Fruit fly (Drosophila melanogaster) whole organism, embryonic: ENCODE data around the gene CG45049.
A peak's percentile ranks its signal among the peaks of the same experiment; 100 is the strongest.

Source experiments
- Adf1 ChIP-seq: fragments of 200-800 bp; sonication (Bioruptor generic); IDR thresholded peaks from 2 replicates; pipeline ENCODE4 v1.3.6; 2022; ENCODE audit warnings: missing biosample characterization, missing genetic modification characterization
- Atf6 ChIP-seq: fragments of 200-800 bp; sonication (Bioruptor generic); IDR thresholded peaks from 2 replicates; pipeline ENCODE4 v1.3.6; 2022; ENCODE audit warnings: missing biosample characterization, missing genetic modification characterization
- BEAF-32 ChIP-seq: fragments of 200-800 bp; sonication (Bioruptor generic); optimal IDR thresholded peaks from 3 replicates; lab custom pipeline; 2017; ENCODE audit warnings: missing biosample characterization, missing genetic modification characterization, mild to moderate bottlenecking, moderate library complexity, missing genetic modification reagents
- CG10209 ChIP-seq: fragments of 200-800 bp; sonication (Bioruptor generic); optimal IDR thresholded peaks from 3 replicates; lab custom pipeline; 2017; ENCODE audit warnings: missing biosample characterization, mild to moderate bottlenecking, missing genetic modification characterization, missing genetic modification reagents
- CG11398 ChIP-seq: fragments of 200-800 bp; sonication (Bioruptor generic); optimal IDR thresholded peaks from 2 replicates; lab custom pipeline; 2016; ENCODE audit warnings: missing biosample characterization, missing genetic modification characterization
- CG11695 ChIP-seq: fragments of 200-800 bp; sonication (Bioruptor generic); IDR thresholded peaks from 3 replicates; pipeline ENCODE4 v1.3.6; 2022; ENCODE audit warnings: missing biosample characterization, missing genetic modification characterization
- CG13296 ChIP-seq: fragments of 200-800 bp; sonication (Bioruptor generic); optimal IDR thresholded peaks from 3 replicates; lab custom pipeline; 2018; ENCODE audit warnings: missing biosample characterization, mild to moderate bottlenecking, missing genetic modification characterization
- CG1602 ChIP-seq: fragments of 200-800 bp; sonication (Bioruptor generic); optimal IDR thresholded peaks from 3 replicates; lab custom pipeline; 2016; ENCODE audit warnings: missing biosample characterization, missing genetic modification characterization
- CG17359 ChIP-seq: fragments of 200-800 bp; sonication (Bioruptor generic); optimal IDR thresholded peaks from 3 replicates; lab custom pipeline; 2018; ENCODE audit warnings: missing biosample characterization, mild to moderate bottlenecking, missing genetic modification characterization, moderate library complexity
- CG2199 ChIP-seq: fragments of 200-800 bp; sonication (Bioruptor generic); IDR thresholded peaks from 3 replicates; pipeline ENCODE4 v1.3.6; 2022; ENCODE audit warnings: missing biosample characterization, missing genetic modification characterization
- CG2889 ChIP-seq: fragments of 200-800 bp; sonication (Bioruptor generic); IDR thresholded peaks from 3 replicates; pipeline ENCODE4 v1.3.6; 2022; ENCODE audit warnings: missing biosample characterization, missing genetic modification characterization
- CG30431 ChIP-seq: fragments of 200-800 bp; sonication (Bioruptor generic); optimal IDR thresholded peaks from 2 replicates; lab custom pipeline; 2017; ENCODE audit warnings: missing biosample characterization, missing genetic modification characterization
- CG3726 ChIP-seq: fragments of 200-800 bp; sonication (Bioruptor generic); IDR thresholded peaks from 3 replicates; pipeline ENCODE4, ENCODE4 v1.3.6; 2022; ENCODE audit warnings: missing biosample characterization, missing genetic modification characterization
- CG4328 ChIP-seq: fragments of 200-800 bp; sonication (Bioruptor generic); optimal IDR thresholded peaks from 3 replicates; lab custom pipeline; 2017; ENCODE audit warnings: missing biosample characterization, missing genetic modification reagents, missing genetic modification characterization
- CG43689 ChIP-seq: fragments of 200-800 bp; sonication (Bioruptor generic); IDR thresholded peaks from 2 replicates; pipeline ENCODE4 v1.3.6; 2022; ENCODE audit warnings: missing biosample characterization, missing genetic modification characterization
- CG6683 ChIP-seq: fragments of 200-800 bp; sonication (Bioruptor generic); optimal IDR thresholded peaks from 2 replicates; lab custom pipeline; 2017; ENCODE audit warnings: missing biosample characterization, mild to moderate bottlenecking, missing genetic modification characterization, missing genetic modification reagents
- CG7556 ChIP-seq: fragments of 200-800 bp; sonication (Bioruptor generic); optimal IDR thresholded peaks from 2 replicates; lab custom pipeline; 2017; ENCODE audit warnings: missing biosample characterization, mild to moderate bottlenecking, missing genetic modification characterization
- CG8290 ChIP-seq, 3 experiments: fragments of 200-800 bp; sonication (Bioruptor generic); optimal IDR thresholded peaks; 2 replicates each; lab custom pipeline; 2016 to 2019; ENCODE audit warnings: missing biosample characterization in 3 of 3, missing genetic modification characterization in 3 of 3, mild to moderate bottlenecking in 2 of 3, moderate library complexity in 1 of 3
- CG9727 ChIP-seq: fragments of 200-800 bp; sonication (Bioruptor generic); optimal IDR thresholded peaks from 3 replicates; lab custom pipeline; 2017; ENCODE audit warnings: missing biosample characterization, mild to moderate bottlenecking, missing genetic modification characterization
- Dip2 ChIP-seq: fragments of 200-800 bp; sonication (Bioruptor generic); IDR thresholded peaks from 2 replicates; pipeline ENCODE4 v1.3.6; 2022; ENCODE audit warnings: missing biosample characterization, missing genetic modification characterization
- ERR ChIP-seq: fragments of 200-800 bp; sonication (Bioruptor generic); optimal IDR thresholded peaks from 2 replicates; lab custom pipeline; 2016; ENCODE audit warnings: missing biosample characterization, missing genetic modification characterization
- Ets65A ChIP-seq: fragments of 200-800 bp; sonication (Bioruptor generic); peaks from one replicate; lab custom pipeline; 2016; ENCODE audit warnings: missing biosample characterization, missing genetic modification characterization
- H2.0 ChIP-seq: fragments of 200-800 bp; sonication (Bioruptor generic); IDR thresholded peaks from 2 replicates; pipeline ENCODE4 v1.3.6; 2022; ENCODE audit warnings: missing biosample characterization, missing genetic modification characterization
- HLH4C ChIP-seq: fragments of 200-800 bp; sonication (Bioruptor generic); IDR thresholded peaks from 3 replicates; pipeline ENCODE4 v1.3.6; 2022; ENCODE audit warnings: missing biosample characterization, missing genetic modification characterization; ENCODE audit not compliant: partially characterized antibody
- Lpt ChIP-seq: fragments of >200 bp; optimal IDR thresholded peaks from 2 replicates; lab custom pipeline; 2018; ENCODE audit warnings: missing biosample characterization, missing genetic modification characterization
- Mrtf ChIP-seq: fragments of 200-800 bp; sonication (Bioruptor generic); IDR thresholded peaks from 3 replicates; pipeline ENCODE4 v1.3.6; 2022; ENCODE audit warnings: missing biosample characterization, missing genetic modification characterization
- Myb ChIP-seq: fragments of 200-800 bp; sonication (Bioruptor generic); optimal IDR thresholded peaks from 2 replicates; lab custom pipeline; 2016; ENCODE audit warnings: missing biosample characterization, missing genetic modification characterization
- Opbp ChIP-seq: fragments of 200-800 bp; sonication (Bioruptor generic); IDR thresholded peaks from 3 replicates; pipeline ENCODE4 v1.3.6; 2022; ENCODE audit warnings: missing biosample characterization, missing genetic modification characterization; ENCODE audit not compliant: partially characterized antibody
- Xrp1 ChIP-seq: fragments of 200-800 bp; sonication (Bioruptor generic); IDR thresholded peaks from 2 replicates; pipeline ENCODE4 v1.3.6; 2022; ENCODE audit warnings: missing biosample characterization, missing genetic modification characterization
- amos ChIP-seq: fragments of 200-800 bp; sonication (Bioruptor generic); IDR thresholded peaks from 2 replicates; pipeline ENCODE4 v1.3.6; 2022; ENCODE audit warnings: missing biosample characterization, missing genetic modification characterization; ENCODE audit not compliant: partially characterized antibody
- aop ChIP-seq: fragments of 200-800 bp; sonication (Bioruptor generic); IDR thresholded peaks from 2 replicates; pipeline ENCODE4 v1.3.6; 2022; ENCODE audit warnings: missing biosample characterization, missing genetic modification characterization
- bowl ChIP-seq: fragments of 200-800 bp; sonication (Bioruptor generic); IDR thresholded peaks from 2 replicates; pipeline ENCODE4 v1.3.6; 2022; ENCODE audit warnings: missing biosample characterization, missing genetic modification characterization
- dati ChIP-seq: fragments of 200-800 bp; sonication (Bioruptor generic); IDR thresholded peaks from 2 replicates; pipeline ENCODE4 v1.3.6; 2022; ENCODE audit warnings: missing biosample characterization, missing genetic modification characterization
- disco-r ChIP-seq: fragments of 200-800 bp; sonication (Bioruptor generic); optimal IDR thresholded peaks from 2 replicates; lab custom pipeline; 2016; ENCODE audit warnings: missing biosample characterization, missing genetic modification characterization
- emc ChIP-seq: fragments of 200-800 bp; sonication (Bioruptor generic); optimal IDR thresholded peaks from 2 replicates; lab custom pipeline; 2016; ENCODE audit warnings: missing biosample characterization, missing genetic modification characterization
- ftz-f1 ChIP-seq: fragments of 200-800 bp; sonication (Bioruptor generic); optimal IDR thresholded peaks from 2 replicates; lab custom pipeline; 2016; ENCODE audit warnings: missing biosample characterization, missing genetic modification characterization
- grn ChIP-seq: fragments of 200-800 bp; sonication (Bioruptor generic); optimal IDR thresholded peaks from 3 replicates; lab custom pipeline; 2017; ENCODE audit warnings: missing biosample characterization, missing genetic modification characterization
- hbn ChIP-seq: fragments of 200-800 bp; sonication (Bioruptor generic); IDR thresholded peaks from 2 replicates; pipeline ENCODE4 v1.3.6; 2022; ENCODE audit warnings: missing biosample characterization, missing genetic modification characterization; ENCODE audit not compliant: partially characterized antibody
- her ChIP-seq: fragments of 200-800 bp; sonication (Bioruptor generic); optimal IDR thresholded peaks from 2 replicates; lab custom pipeline; 2016; ENCODE audit warnings: missing biosample characterization, missing genetic modification characterization
- lilli ChIP-seq: fragments of 200-800 bp; sonication (Bioruptor generic); optimal IDR thresholded peaks from 3 replicates; lab custom pipeline; 2016; ENCODE audit warnings: missing biosample characterization, missing genetic modification characterization
- maf-S ChIP-seq: fragments of 200-800 bp; sonication (Bioruptor generic); optimal IDR thresholded peaks from 2 replicates; lab custom pipeline; 2016; ENCODE audit warnings: missing biosample characterization, missing genetic modification characterization
- nom ChIP-seq: fragments of 200-800 bp; sonication (Bioruptor generic); optimal IDR thresholded peaks from 2 replicates; lab custom pipeline; 2017; ENCODE audit warnings: missing biosample characterization, missing genetic modification characterization, mild to moderate bottlenecking, moderate library complexity, missing genetic modification reagents
- peb ChIP-seq: fragments of 200-800 bp; sonication (Bioruptor generic); IDR thresholded peaks from 2 replicates; pipeline ENCODE4 v1.3.6; 2022; ENCODE audit warnings: missing biosample characterization, missing genetic modification characterization
- pita ChIP-seq: fragments of 200-800 bp; sonication (Bioruptor generic); optimal IDR thresholded peaks from 2 replicates; lab custom pipeline; 2017; ENCODE audit warnings: missing biosample characterization, mild to moderate bottlenecking, missing genetic modification characterization
- run ChIP-seq: fragments of 200-800 bp; sonication (Bioruptor generic); optimal IDR thresholded peaks from 3 replicates; lab custom pipeline; 2018; ENCODE audit warnings: missing biosample characterization, mild to moderate bottlenecking, missing genetic modification characterization
- tll ChIP-seq, 2 experiments: fragments of 200-800 bp in 1 of 2; fragments of >200 bp in 1 of 2; sonication (Bioruptor generic) in 1 of 2; optimal IDR thresholded peaks; 2 replicates each; lab custom pipeline; 2017 to 2019; ENCODE audit warnings: missing biosample characterization in 2 of 2, missing genetic modification characterization in 2 of 2, mild to moderate bottlenecking in 1 of 2, moderate library complexity in 1 of 2
- z ChIP-seq: fragments of 200-800 bp; sonication (Bioruptor generic); IDR thresholded peaks from 3 replicates; pipeline ENCODE4 v1.3.6; 2022; ENCODE audit warnings: missing biosample characterization, missing genetic modification characterization
- zf30C ChIP-seq: fragments of 200-800 bp; sonication (Bioruptor generic); optimal IDR thresholded peaks from 3 replicates; lab custom pipeline; 2018; ENCODE audit warnings: missing biosample characterization, mild to moderate bottlenecking, missing genetic modification characterization

Gene CG45049

dm6 chr3R:22753895-22754774, 27.4 kb downstream of the CG45049 start (continued):
- TF ChIP-seq aop (GFP tag; lab: Robert Waterston, UW) (no peak), Opbp (GFP tag; lab: Robert Waterston, UW) (no peak), zf30C (no peak), Mrtf (peak; percentile 23; the same call in 1 of the 3 replicates), Adf1 (GFP tag; lab: Robert Waterston, UW) (peak; percentile 98), her (GFP tag; lab: Kevin White, UChicago) (peak; percentile 27), run (tag; lab: Kevin White, UChicago) (peak; percentile 15), HLH4C (GFP tag; lab: Robert Waterston, UW) (0 out of 3 replicates have a peak, but pooled peaks have one; percentile 17), maf-S (no peak), hbn (GFP tag; lab: Robert Waterston, UW) (0 out of 2 replicates have a peak, but pooled peaks have one; percentile 32), CG10209 (GFP tag; lab: Kevin White, UChicago) (peak; percentile 61), amos (GFP tag; lab: Robert Waterston, UW) (no peak; the same call in 1 of the 2 replicates), CG11695 (GFP tag; lab: Robert Waterston, UW) (no peak), Xrp1 (peak; percentile 39; the same call in 1 of the 2 replicates), Myb (GFP tag; lab: Kevin White, UChicago) (peak; percentile 17), H2.0 (GFP tag; lab: Robert Waterston, UW) (peak; percentile 58), Atf6 (GFP tag; lab: Robert Waterston, UW) (no peak), Dip2 (GFP tag; lab: Robert Waterston, UW) (no peak), CG2889 (GFP tag; lab: Robert Waterston, UW) (0 out of 3 replicates have a peak, but pooled peaks have one; percentile 16), BEAF-32 (GFP tag; lab: Kevin White, UChicago) (no peak), tll (GFP tag; optimal IDR thresholded peaks at IDR 0.05; lab: Kevin White, UChicago) (no peak), lilli (GFP tag; lab: Kevin White, UChicago) (peak; percentile 58), disco-r (peak; percentile 22), CG6683 (no peak), dati (no peak), Ets65A (peak; percentile 90), CG2199 (GFP tag; lab: Robert Waterston, UW) (peak; percentile 47; the same call in 1 of the 3 replicates), emc (GFP tag; lab: Kevin White, UChicago) (no peak), peb (GFP tag; lab: Robert Waterston, UW) (no peak), CG30431 (GFP tag; lab: Kevin White, UChicago) (no peak), CG3726 (no peak), nom (GFP tag; lab: Kevin White, UChicago) (no peak), CG43689 (GFP tag; lab: Robert Waterston, UW) (no peak), CG17359 (peak; percentile 67), grn (GFP tag; lab: Kevin White, UChicago) (no peak), CG8290 (GFP tag; optimal IDR thresholded peaks at IDR 0.05; lab: Kevin White, UChicago) (no peak), CG8290 (tag; optimal IDR thresholded peaks at IDR 0.05; lab: Kevin White, UChicago) (peak in 1 of 2 experiments; percentile 73), z (peak; percentile 87), pita (GFP tag; lab: Kevin White, UChicago) (no peak), Lpt (no peak), CG4328 (GFP tag; lab: Kevin White, UChicago) (peak; percentile 58), CG1602 (GFP tag; lab: Kevin White, UChicago) (peak; percentile 43), CG11398 (GFP tag; lab: Kevin White, UChicago) (no peak), CG13296 (GFP tag; lab: Kevin White, UChicago) (peak; percentile 16), CG7556 (peak; percentile 89), ERR (GFP tag; lab: Kevin White, UChicago) (no peak), ftz-f1 (GFP tag; lab: Kevin White, UChicago) (peak; percentile 51), bowl (peak; percentile 53; the same call in 1 of the 2 replicates), CG9727 (GFP tag; lab: Kevin White, UChicago) (peak; percentile 73)
